Fruit fly (Drosophila melanogaster) whole organism, pupa: ENCODE data around the gene CG1316.
A peak's percentile ranks its signal among the peaks of the same experiment; 100 is the strongest.

Experiments used
- CG10348 ChIP-seq: fragments of 200-800 bp; sonication (Bioruptor generic); IDR thresholded peaks from 2 replicates; pipeline ENCODE4 v1.3.6; 2022; ENCODE audit warnings: missing biosample characterization, missing genetic modification characterization
- CG12605 ChIP-seq: fragments of 200-800 bp; sonication (Bioruptor generic); IDR thresholded peaks from 2 replicates; pipeline ENCODE4 v1.3.6; 2022; ENCODE audit warnings: missing biosample characterization, missing genetic modification characterization
- CG13204 ChIP-seq: fragments of 200-800 bp; sonication (Bioruptor generic); optimal IDR thresholded peaks from 2 replicates; lab custom pipeline; 2018; ENCODE audit warnings: missing biosample characterization, mild to moderate bottlenecking, missing genetic modification characterization, moderate library complexity
- CG14655 ChIP-seq: fragments of 200-800 bp; sonication (Bioruptor generic); optimal IDR thresholded peaks from 3 replicates; lab custom pipeline; 2017; ENCODE audit warnings: mild to moderate bottlenecking, missing biosample characterization, missing genetic modification reagents, missing genetic modification characterization
- CG15710 ChIP-seq: fragments of 200-800 bp; sonication (Bioruptor generic); optimal IDR thresholded peaks from 2 replicates; lab custom pipeline; 2018; ENCODE audit warnings: missing biosample characterization, mild to moderate bottlenecking, missing genetic modification characterization, moderate library complexity
- CG17806 ChIP-seq: fragments of 200-800 bp; sonication (Bioruptor generic); optimal IDR thresholded peaks from 2 replicates; lab custom pipeline; 2018; ENCODE audit warnings: missing biosample characterization, mild to moderate bottlenecking, missing genetic modification characterization, moderate library complexity
- CG32121 ChIP-seq: fragments of 200-800 bp; sonication (Bioruptor generic); IDR thresholded peaks from 2 replicates; pipeline ENCODE4 v1.3.6; 2022; ENCODE audit warnings: missing biosample characterization, missing genetic modification characterization
- CG34367 ChIP-seq: fragments of 200-800 bp; sonication (Bioruptor generic); optimal IDR thresholded peaks from 2 replicates; lab custom pipeline; 2018; ENCODE audit warnings: missing biosample characterization, mild to moderate bottlenecking, missing genetic modification characterization
- CG4496 ChIP-seq: fragments of 200-800 bp; sonication (Bioruptor generic); IDR thresholded peaks from 3 replicates; pipeline ENCODE4 v1.3.6; 2022; ENCODE audit warnings: missing biosample characterization, missing genetic modification characterization
- CG8159 ChIP-seq: fragments of 200-800 bp; sonication (Bioruptor generic); optimal IDR thresholded peaks from 3 replicates; lab custom pipeline; 2018; ENCODE audit warnings: missing biosample characterization, mild to moderate bottlenecking, missing genetic modification characterization, moderate library complexity
- CG8301 ChIP-seq: fragments of 200-800 bp; sonication (Bioruptor generic); optimal IDR thresholded peaks from 2 replicates; lab custom pipeline; 2018; ENCODE audit warnings: missing biosample characterization, mild to moderate bottlenecking, missing genetic modification characterization
- CG9948 ChIP-seq: fragments of 200-800 bp; sonication (Bioruptor generic); optimal IDR thresholded peaks from 2 replicates; lab custom pipeline; 2018; ENCODE audit warnings: missing biosample characterization, mild to moderate bottlenecking, missing genetic modification characterization, moderate library complexity
- D1 ChIP-seq: fragments of 200-800 bp; sonication (Bioruptor generic); optimal IDR thresholded peaks from 2 replicates; lab custom pipeline; 2018; ENCODE audit warnings: missing biosample characterization, mild to moderate bottlenecking, missing genetic modification characterization, moderate library complexity
- EcR ChIP-seq: fragments of 200-800 bp; sonication (Bioruptor generic); optimal IDR thresholded peaks from 3 replicates; lab custom pipeline; 2019; ENCODE audit warnings: missing biosample characterization, missing genetic modification characterization, mild to moderate bottlenecking, moderate library complexity, missing genetic modification reagents
- Ets98B ChIP-seq: fragments of 200-800 bp; sonication (Bioruptor generic); IDR thresholded peaks from 2 replicates; pipeline ENCODE4 v1.3.6; 2022; ENCODE audit warnings: missing biosample characterization, missing genetic modification characterization
- Pif1A ChIP-seq: fragments of 200-800 bp; sonication (Bioruptor generic); optimal IDR thresholded peaks from 3 replicates; lab custom pipeline; 2016; ENCODE audit warnings: missing biosample characterization, missing genetic modification characterization
- Pif1B ChIP-seq: fragments of 200-800 bp; sonication (Bioruptor generic); optimal IDR thresholded peaks from 3 replicates; lab custom pipeline; 2016; ENCODE audit warnings: missing biosample characterization, missing genetic modification characterization
- Snoo ChIP-seq: fragments of 200-800 bp; sonication (Bioruptor generic); optimal IDR thresholded peaks from 3 replicates; lab custom pipeline; 2017; ENCODE audit warnings: missing biosample characterization, mild to moderate bottlenecking, missing genetic modification characterization, inconsistent platforms
- fd96Ca ChIP-seq: fragments of 200-800 bp; sonication (Bioruptor generic); IDR thresholded peaks from 3 replicates; pipeline ENCODE4 v1.3.6; 2022; ENCODE audit warnings: missing biosample characterization, missing genetic modification characterization
- gl ChIP-seq: fragments of 200-800 bp; sonication (Bioruptor generic); optimal IDR thresholded peaks from 2 replicates; lab custom pipeline; 2018; ENCODE audit warnings: missing biosample characterization, mild to moderate bottlenecking, missing genetic modification characterization
- rn ChIP-seq: fragments of 200-800 bp; sonication (Bioruptor generic); IDR thresholded peaks from 2 replicates; pipeline ENCODE4 v1.3.6; 2022; ENCODE audit warnings: missing biosample characterization, missing genetic modification characterization

CG1316 gene

DNA sequence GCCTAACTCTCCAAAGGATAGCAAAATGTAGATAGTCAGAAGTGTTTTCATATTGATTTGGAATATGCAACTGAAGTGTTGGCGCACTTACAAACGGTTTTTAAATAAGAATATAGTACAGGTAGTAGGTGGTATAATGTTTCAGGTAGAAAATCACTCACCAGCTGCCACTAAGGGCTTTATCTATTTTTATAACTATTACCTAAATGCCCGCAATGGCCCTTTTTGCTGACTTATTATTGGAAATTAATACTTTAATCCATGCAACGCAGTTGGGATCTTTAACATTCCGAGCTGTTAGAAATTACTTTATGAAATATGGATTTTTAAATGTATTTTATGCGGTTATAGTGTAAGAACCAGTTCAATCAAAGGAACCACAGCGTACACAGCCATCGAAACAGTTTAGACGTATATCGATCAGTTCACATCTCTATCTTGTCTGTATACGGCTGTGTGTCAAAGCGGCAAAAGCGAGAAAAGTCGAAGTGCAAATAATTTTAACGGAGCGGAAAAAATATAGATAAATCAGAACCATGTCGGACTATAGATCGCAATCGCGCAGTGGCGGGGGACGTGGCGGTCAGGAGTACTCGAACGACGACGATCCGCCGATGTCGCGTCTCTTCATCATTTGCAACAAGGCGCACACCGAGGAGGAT, at the start of gene CG1316, which contains the start of gene srw:
TSS of gene CG1316 (plus strand) at position 424 of the 662 bp plus-strand sequence.
TSS of gene srw (minus strand) at position 51 of the 662 bp plus-strand sequence.
- TF ChIP-seq CG32121 (GFP tag; lab: Robert Waterston, UW) (no peak), CG34367 (tag; lab: Kevin White, UChicago) (no peak), CG12605 (GFP tag; lab: Robert Waterston, UW) (no peak), CG4496 (peak; percentile 11; the same call in 1 of the 3 replicates), Snoo (tag; lab: Kevin White, UChicago) (peak; percentile 4), CG10348 (no peak)

DNA sequence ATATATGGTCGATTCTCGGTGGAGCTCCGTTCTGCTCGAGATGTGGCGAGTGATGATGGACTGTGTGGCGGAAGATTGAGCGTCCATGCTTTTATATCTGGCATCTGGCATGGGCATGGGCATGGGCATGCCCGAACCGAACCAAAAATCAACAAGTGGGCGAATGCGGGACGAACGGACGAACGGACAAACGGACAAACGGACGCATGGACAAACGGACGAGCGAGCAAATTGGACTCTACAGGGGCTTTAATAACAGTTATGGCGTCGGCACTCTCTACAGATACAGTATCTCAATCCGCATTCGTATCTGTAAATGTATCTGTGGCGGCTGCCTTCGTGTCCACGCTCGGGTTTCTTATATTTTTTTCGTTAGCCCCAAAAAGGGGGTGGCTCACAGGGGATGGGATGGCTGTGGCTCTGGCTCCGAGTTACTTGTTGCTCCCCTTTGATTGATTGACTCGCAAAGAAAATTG, 47.5 kb upstream of the CG1316 start, which contains the start of gene ImpL2:
TSS of gene ImpL2 (minus strand) at position 51 of the 476 bp plus-strand sequence.
- TF ChIP-seq gl (tag; lab: Kevin White, UChicago) (no peak), D1 (no peak), CG8301 (tag; lab: Kevin White, UChicago) (no peak), CG9948 (tag; lab: Kevin White, UChicago) (no peak), CG32121 (GFP tag; lab: Robert Waterston, UW) (no peak), CG15710 (tag; lab: Kevin White, UChicago) (no peak), CG4496 (no peak), CG13204 (no peak), rn (GFP tag; lab: Robert Waterston, UW) (no peak), EcR (no peak), Pif1B (no peak), CG8159 (tag; lab: Kevin White, UChicago) (no peak), Pif1A (GFP tag; lab: Kevin White, UChicago) (no peak), CG12605 (GFP tag; lab: Robert Waterston, UW) (no peak), CG10348 (no peak)

DNA sequence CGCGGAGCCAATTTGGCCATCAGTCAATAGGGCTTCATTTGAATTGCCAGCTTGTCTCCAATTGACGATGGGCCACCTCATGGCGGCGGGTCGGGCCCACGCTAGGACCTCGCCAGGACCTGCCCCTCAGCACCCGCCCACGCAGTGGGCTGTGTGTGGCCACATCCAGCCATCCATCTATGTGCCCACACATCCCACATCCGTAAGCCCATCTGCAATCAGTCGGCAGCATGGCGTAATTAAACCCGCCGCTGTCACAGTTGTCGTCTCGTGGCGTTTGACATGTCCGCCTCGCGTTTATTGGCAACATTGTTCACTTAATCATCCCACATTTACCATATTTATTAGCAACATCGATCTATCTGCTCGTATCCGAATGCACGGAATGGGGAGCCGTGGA, 45.5 kb upstream of the CG1316 start:
- TF ChIP-seq rn (GFP tag; lab: Robert Waterston, UW), result no peak
- no peak for TF ChIP-seq CG9948 (tag; lab: Kevin White, UChicago)
- no peak for TF ChIP-seq D1
- TF ChIP-seq CG32121 (GFP tag; lab: Robert Waterston, UW), result no peak
- TF ChIP-seq CG15710 (tag; lab: Kevin White, UChicago), result no peak
- no peak for TF ChIP-seq CG4496
- TF ChIP-seq CG17806 (tag; lab: Kevin White, UChicago), result no peak
- TF ChIP-seq CG8301 (tag; lab: Kevin White, UChicago), result no peak
- TF ChIP-seq gl (tag; lab: Kevin White, UChicago), result no peak
- no peak for TF ChIP-seq EcR
- no peak for TF ChIP-seq Pif1B
- TF ChIP-seq fd96Ca, result no peak
- no peak for TF ChIP-seq CG8159 (tag; lab: Kevin White, UChicago)
- no peak for TF ChIP-seq CG13204
- no peak for TF ChIP-seq Snoo (tag; lab: Kevin White, UChicago)
- no peak for TF ChIP-seq CG34367 (tag; lab: Kevin White, UChicago)
- no peak for TF ChIP-seq CG14655 (GFP tag; lab: Kevin White, UChicago)
- no peak for TF ChIP-seq CG10348

DNA sequence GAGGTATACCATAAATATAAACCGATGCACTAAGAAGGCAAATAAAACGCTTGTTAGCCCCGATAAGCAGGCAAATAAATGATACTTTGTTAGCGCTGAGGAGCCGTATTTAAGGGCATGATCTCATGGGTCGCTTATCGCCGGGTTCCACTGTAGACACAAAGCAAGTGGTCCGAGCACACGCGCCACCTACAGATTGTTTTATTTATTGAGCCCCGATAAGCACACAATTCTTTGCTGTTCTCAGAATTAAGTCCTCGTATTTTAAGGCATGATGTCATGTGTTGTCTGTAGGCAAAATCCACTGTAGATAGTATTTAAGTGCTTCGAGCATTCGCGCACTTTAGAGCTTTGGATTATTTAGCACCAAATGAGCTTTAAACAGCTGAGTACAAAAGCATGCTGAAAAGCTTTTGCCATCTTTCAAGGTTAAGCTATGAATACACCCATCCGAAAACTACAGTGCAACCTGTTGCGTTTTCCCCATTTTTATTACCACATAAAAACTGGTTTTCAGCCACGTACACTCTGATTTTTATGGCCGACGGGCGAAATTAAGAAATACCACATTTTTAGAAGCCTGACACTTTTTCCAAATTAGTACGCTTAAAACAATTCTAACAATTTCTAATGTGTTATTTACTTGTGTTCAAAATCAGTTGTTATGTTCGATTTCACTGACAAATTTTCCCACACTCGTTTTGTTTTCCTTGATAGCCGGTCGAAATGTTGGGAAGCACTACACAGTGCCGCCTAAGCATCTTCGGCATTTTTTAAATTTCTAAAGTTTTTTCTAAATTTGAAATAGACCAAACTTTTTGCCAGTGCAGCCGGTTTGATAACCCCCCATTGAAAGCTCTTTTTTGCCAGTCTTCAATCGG, 44.0 kb upstream of the CG1316 start, which contains the start of gene Sqor:
TSS of gene Sqor (plus strand) at position 732 of the 881 bp plus-strand sequence.
- TF ChIP-seq Ets98B (peak; percentile 93), CG9948 (tag; lab: Kevin White, UChicago) (peak; percentile 94), CG10348 (peak; percentile 82), CG12605 (GFP tag; lab: Robert Waterston, UW) (peak; percentile 90), CG14655 (GFP tag; lab: Kevin White, UChicago) (peak; percentile 98), Pif1B (no peak), CG4496 (peak; percentile 96), D1 (peak; percentile 85), Snoo (tag; lab: Kevin White, UChicago) (peak; percentile 93), Pif1A (GFP tag; lab: Kevin White, UChicago) (no peak), CG15710 (tag; lab: Kevin White, UChicago) (peak; percentile 92), gl (tag; lab: Kevin White, UChicago) (peak; percentile 82), rn (GFP tag; lab: Robert Waterston, UW) (peak; percentile 85), EcR (peak; percentile 97), CG13204 (no peak), CG34367 (tag; lab: Kevin White, UChicago) (peak; percentile 91), CG32121 (GFP tag; lab: Robert Waterston, UW) (peak; percentile 93), fd96Ca (peak; percentile 97), CG17806 (tag; lab: Kevin White, UChicago) (peak; percentile 92), CG8301 (tag; lab: Kevin White, UChicago) (peak; percentile 98), CG8159 (tag; lab: Kevin White, UChicago) (peak; percentile 95)

DNA sequence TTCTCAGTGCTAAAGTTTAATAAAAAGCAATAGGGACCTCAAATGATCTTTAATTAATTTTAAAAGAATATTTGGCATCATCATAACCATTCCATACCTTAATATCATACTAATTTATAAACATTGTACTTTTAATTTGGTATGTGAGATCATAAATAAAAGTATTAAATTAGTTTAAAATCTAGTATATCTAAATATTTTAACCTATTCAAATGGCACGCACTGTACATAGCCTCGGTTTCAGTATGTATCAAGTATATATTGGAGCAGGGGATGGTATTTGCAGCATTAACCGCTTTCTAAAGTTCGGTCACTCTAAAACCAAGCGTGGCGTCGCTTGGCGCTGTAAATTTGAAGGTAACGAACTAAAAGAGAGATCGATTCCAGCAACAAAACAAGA, 41.2 kb upstream of the CG1316 start, which contains the start of gene pav:
TSS of gene pav (plus strand) at position 307 of the 400 bp plus-strand sequence.
- no peak for TF ChIP-seq fd96Ca
- TF ChIP-seq Ets98B, result peak; percentile 37; the same call in 1 of the 2 replicates
- peak; percentile 55; the same call in 1 of the 3 replicates for TF ChIP-seq CG4496
- no peak for TF ChIP-seq rn (GFP tag; lab: Robert Waterston, UW)
- no peak for TF ChIP-seq Snoo (tag; lab: Kevin White, UChicago)
- TF ChIP-seq CG10348, result no peak
- no peak for TF ChIP-seq EcR
- TF ChIP-seq CG8301 (tag; lab: Kevin White, UChicago), result no peak
- TF ChIP-seq Pif1A (GFP tag; lab: Kevin White, UChicago), result no peak
- no peak for TF ChIP-seq Pif1B
- peak; percentile 18 for TF ChIP-seq CG17806 (tag; lab: Kevin White, UChicago)
- TF ChIP-seq CG12605 (GFP tag; lab: Robert Waterston, UW), result peak; percentile 41
- peak; percentile 55; the same call in 1 of the 2 replicates for TF ChIP-seq CG32121 (GFP tag; lab: Robert Waterston, UW)
- no peak for TF ChIP-seq CG14655 (GFP tag; lab: Kevin White, UChicago)
- TF ChIP-seq CG8159 (tag; lab: Kevin White, UChicago), result no peak
- TF ChIP-seq CG15710 (tag; lab: Kevin White, UChicago), result peak; percentile 41
